Fruit fly (Drosophila melanogaster) whole organism, adult: ENCODE measurements around the gene Ptp10D.
A peak's percentile ranks its signal among the peaks of the same experiment; 100 is the strongest.
"Not testable (repeated sequence)": the region's sequence is repeated elsewhere in the genome, so short reads cannot be mapped to it uniquely, and the experiment has no call there.

ENCODE experiments used
- CG11617 ChIP-seq: fragments of 200-800 bp; sonication (Bioruptor generic); optimal IDR thresholded peaks from 2 replicates; lab custom pipeline; 2017; ENCODE audit warnings: mild to moderate bottlenecking, missing biosample characterization, missing genetic modification reagents, missing genetic modification characterization
- CG12768 ChIP-seq: fragments of 200-800 bp; sonication (Bioruptor generic); optimal IDR thresholded peaks from 2 replicates; lab custom pipeline; 2017; ENCODE audit warnings: missing biosample characterization, missing genetic modification characterization, mild to moderate bottlenecking, moderate library complexity, missing genetic modification reagents
- CG14711 ChIP-seq: fragments of 200-800 bp; sonication (Bioruptor generic); optimal IDR thresholded peaks from 2 replicates; lab custom pipeline; 2018; ENCODE audit warnings: missing biosample characterization, mild to moderate bottlenecking, missing genetic modification characterization, moderate library complexity
- CG1620 ChIP-seq: fragments of 200-800 bp; sonication (Bioruptor generic); optimal IDR thresholded peaks from 2 replicates; lab custom pipeline; 2016; ENCODE audit warnings: missing biosample characterization, missing genetic modification characterization
- CG33017 ChIP-seq: fragments of 200-800 bp; sonication (Bioruptor generic); optimal IDR thresholded peaks from 2 replicates; lab custom pipeline; 2018; ENCODE audit warnings: missing biosample characterization, mild to moderate bottlenecking, missing genetic modification characterization, moderate library complexity
- CG5204 ChIP-seq: fragments of 200-800 bp; sonication (Bioruptor generic); optimal IDR thresholded peaks from 2 replicates; lab custom pipeline; 2016; ENCODE audit warnings: missing biosample characterization, missing genetic modification characterization
- CG7045 ChIP-seq: fragments of 200-800 bp; sonication (Bioruptor generic); optimal IDR thresholded peaks from 2 replicates; lab custom pipeline; 2017; ENCODE audit warnings: missing biosample characterization, mild to moderate bottlenecking, missing genetic modification characterization
- CG7101 ChIP-seq: fragments of 200-800 bp; sonication (Bioruptor generic); optimal IDR thresholded peaks from 2 replicates; lab custom pipeline; 2018; ENCODE audit warnings: missing biosample characterization, mild to moderate bottlenecking, missing genetic modification characterization, moderate library complexity
- Clk ChIP-seq: fragments of 200-800 bp; sonication (Bioruptor generic); optimal IDR thresholded peaks from 2 replicates; lab custom pipeline; 2017; ENCODE audit warnings: missing biosample characterization, missing genetic modification characterization
- Crg-1 ChIP-seq: fragments of 200-800 bp; sonication (Bioruptor generic); optimal IDR thresholded peaks from 2 replicates; lab custom pipeline; 2016; ENCODE audit warnings: missing biosample characterization, missing genetic modification characterization
- Hr96 ChIP-seq: fragments of 200-800 bp; sonication (Bioruptor generic); optimal IDR thresholded peaks from 2 replicates; lab custom pipeline; 2016; ENCODE audit warnings: missing biosample characterization, missing genetic modification characterization
- Mnt ChIP-seq: fragments of 200-800 bp; sonication (Bioruptor generic); optimal IDR thresholded peaks from 2 replicates; lab custom pipeline; 2016; ENCODE audit warnings: missing biosample characterization, mild to moderate bottlenecking, missing genetic modification characterization
- bab1 ChIP-seq: fragments of 200-800 bp; sonication (Bioruptor generic); optimal IDR thresholded peaks from 3 replicates; lab custom pipeline; 2019; ENCODE audit warnings: missing biosample characterization, mild to moderate bottlenecking, missing genetic modification characterization, moderate library complexity
- cic ChIP-seq: fragments of 200-800 bp; sonication (Bioruptor generic); optimal IDR thresholded peaks from 2 replicates; lab custom pipeline; 2017; ENCODE audit warnings: missing biosample characterization, mild to moderate bottlenecking, missing genetic modification characterization, moderate library complexity
- cnc ChIP-seq, 2 experiments: fragments of >200 bp; optimal IDR thresholded peaks; 2 replicates each; lab custom pipeline; 2017
- kay ChIP-seq: fragments of 200-800 bp; sonication (Bioruptor generic); peaks from one replicate; lab custom pipeline; 2016; ENCODE audit warnings: missing biosample characterization, missing genetic modification characterization, borderline replicate concordance
- ovo ChIP-seq: fragments of 200-800 bp; sonication (Bioruptor generic); optimal IDR thresholded peaks from 2 replicates; lab custom pipeline; 2016; ENCODE audit warnings: missing biosample characterization, missing genetic modification characterization
- pad ChIP-seq: fragments of 200-800 bp; sonication (Bioruptor generic); optimal IDR thresholded peaks from 3 replicates; lab custom pipeline; 2017; ENCODE audit warnings: missing biosample characterization, missing genetic modification characterization, mild to moderate bottlenecking, moderate library complexity, missing genetic modification reagents
- tj ChIP-seq: fragments of 200-800 bp; sonication (Bioruptor generic); optimal IDR thresholded peaks from 3 replicates; lab custom pipeline; 2017; ENCODE audit warnings: missing biosample characterization, mild to moderate bottlenecking, missing genetic modification characterization, moderate library complexity
- toe ChIP-seq: fragments of 200-800 bp; sonication (Bioruptor generic); optimal IDR thresholded peaks from 2 replicates; lab custom pipeline; 2016; ENCODE audit warnings: missing biosample characterization, missing genetic modification characterization

Gene Ptp10D

DNA sequence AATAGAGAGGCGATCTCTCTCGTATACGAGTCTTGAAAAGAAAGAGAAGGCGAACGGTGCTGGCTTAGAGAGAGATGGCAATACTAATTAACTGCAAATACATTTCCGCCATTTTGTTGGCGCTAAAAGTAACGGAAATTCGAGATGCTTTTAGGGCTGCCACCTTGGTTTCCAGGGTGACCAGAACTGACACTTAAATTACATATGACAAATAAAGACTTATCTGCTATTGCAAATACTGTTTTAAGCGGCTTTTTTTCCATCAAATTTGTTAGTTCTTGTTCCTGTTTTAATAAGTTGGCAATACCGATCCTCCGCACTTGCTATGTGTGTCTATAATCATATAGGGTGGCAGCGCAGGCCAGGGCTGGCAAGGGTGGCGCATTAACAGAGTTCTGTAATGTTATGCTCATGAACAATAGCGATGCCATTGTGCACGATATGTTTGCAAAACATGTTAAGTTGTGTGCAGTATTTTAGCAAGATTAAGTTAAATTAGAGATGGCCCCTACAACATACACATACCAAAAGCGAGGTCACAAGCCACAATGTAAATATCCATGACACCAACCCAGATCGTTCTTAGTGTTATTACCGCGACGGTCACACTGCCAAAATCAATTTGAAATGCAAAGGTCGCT is 41.5 kb upstream of the Ptp10D start, which contains the start of gene nod:
Gene nod (plus strand): TSS at position 573 of the 641 bp plus-strand sequence.
- TF ChIP-seq ovo (GFP tag; lab: Kevin White, UChicago): peak; percentile 22
- TF ChIP-seq Clk (GFP tag; lab: Kevin White, UChicago): no peak
- TF ChIP-seq Crg-1: peak; percentile 31
- TF ChIP-seq bab1 (GFP tag; lab: Kevin White, UChicago): peak; percentile 63
- no peak for TF ChIP-seq toe (GFP tag; lab: Kevin White, UChicago)
- no peak for TF ChIP-seq CG33017
- TF ChIP-seq Hr96 (GFP tag; lab: Kevin White, UChicago): no peak
- no peak for TF ChIP-seq kay (GFP tag; lab: Kevin White, UChicago)
- peak; percentile 45 for TF ChIP-seq CG14711 (tag; lab: Kevin White, UChicago)
- peak; percentile 15 for TF ChIP-seq pad
- no peak for TF ChIP-seq CG5204 (GFP tag; lab: Kevin White, UChicago)
- TF ChIP-seq tj: peak; percentile 32
- TF ChIP-seq CG7045 (GFP tag; lab: Kevin White, UChicago): no peak
- peak; percentile 12 for TF ChIP-seq CG1620 (GFP tag; lab: Kevin White, UChicago)
- no peak for TF ChIP-seq cnc (optimal IDR thresholded peaks at IDR 0.05; lab: Kevin White, UChicago)
- no peak for TF ChIP-seq CG12768 (GFP tag; lab: Kevin White, UChicago)
- peak; percentile 58 for TF ChIP-seq CG11617 (GFP tag; lab: Kevin White, UChicago)
- TF ChIP-seq CG7101 (tag; lab: Kevin White, UChicago): peak; percentile 59
- TF ChIP-seq cic: no peak
- peak; percentile 25 for TF ChIP-seq Mnt (GFP tag; lab: Kevin White, UChicago)

DNA sequence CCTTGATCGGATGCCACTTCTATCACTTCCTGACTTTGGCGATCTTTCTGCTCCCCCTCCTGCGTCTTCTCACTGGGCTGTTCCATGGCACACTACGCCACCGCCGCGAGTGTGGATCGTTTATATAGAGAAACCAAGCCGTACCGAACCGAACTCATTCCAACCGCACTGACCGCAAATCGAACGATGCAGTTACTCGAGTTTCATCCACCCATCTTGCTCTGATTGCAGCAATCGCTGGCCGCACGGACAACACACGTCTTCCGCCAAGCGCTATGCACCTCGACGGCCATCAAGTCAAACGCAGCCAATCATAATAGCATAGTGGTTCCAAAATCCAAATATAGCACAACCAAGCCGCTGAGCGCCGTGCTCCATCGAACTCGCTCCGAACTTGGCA is 37.7 kb upstream of the Ptp10D start, which contains the start of gene pkm:
Gene pkm (minus strand): TSS at position 101 of the 400 bp plus-strand sequence.
- no peak for TF ChIP-seq kay (GFP tag; lab: Kevin White, UChicago)
- no peak for TF ChIP-seq CG7045 (GFP tag; lab: Kevin White, UChicago)
- no peak for TF ChIP-seq tj
- TF ChIP-seq Clk (GFP tag; lab: Kevin White, UChicago): no peak
- TF ChIP-seq cic: no peak

DNA sequence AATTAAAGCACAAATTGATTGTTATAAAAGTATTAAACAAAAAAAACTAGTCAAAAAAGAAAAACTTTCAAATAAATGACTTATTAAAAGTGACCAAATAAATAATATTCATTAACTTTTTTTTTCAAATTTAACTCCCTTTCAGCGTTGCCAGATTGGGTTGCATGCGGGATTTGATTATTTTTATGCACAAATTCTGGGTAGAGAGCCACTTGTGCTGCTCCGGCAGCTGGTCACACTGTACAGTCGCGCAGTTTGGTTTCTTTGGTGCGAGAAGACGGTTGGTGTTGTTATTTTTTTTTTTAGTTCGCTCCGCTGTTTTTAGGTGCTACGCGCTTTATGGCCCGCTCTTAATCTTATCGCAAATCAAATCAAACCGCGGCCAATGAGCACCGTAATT is 22.2 kb upstream of the Ptp10D start, which contains the start of gene rho-4:
Gene rho-4 (plus strand): TSS at position 250 of the 400 bp plus-strand sequence.
- not testable (repeated sequence) for TF ChIP-seq CG1620 (GFP tag; lab: Kevin White, UChicago); Crg-1; pad

DNA sequence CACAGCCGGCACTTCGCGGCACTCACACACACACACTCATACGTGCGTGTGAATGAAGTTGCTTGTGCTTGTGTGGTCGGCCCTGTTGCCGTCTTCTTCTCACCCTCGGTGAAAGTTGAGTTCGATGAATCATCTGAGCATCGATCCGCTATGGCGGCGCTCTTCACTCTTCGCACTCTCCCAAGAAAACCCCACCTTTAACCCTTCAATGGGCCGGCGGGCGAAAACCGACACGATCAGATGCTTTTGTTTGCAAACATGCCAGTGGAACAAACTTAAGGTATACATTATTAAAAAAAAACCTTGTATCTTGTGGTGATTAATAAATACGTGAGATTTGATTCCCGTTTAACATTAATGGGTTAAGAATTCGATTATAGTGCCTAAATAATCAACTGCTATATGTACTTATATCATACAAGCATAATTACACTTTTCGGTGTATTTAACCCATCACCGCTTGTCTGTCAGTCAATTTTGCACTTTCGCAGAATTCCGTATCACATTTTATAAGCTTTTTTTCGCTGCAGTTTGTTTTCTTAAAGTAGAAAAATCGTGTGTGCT is 20.9 kb upstream of the Ptp10D start:
- TF ChIP-seq pad (peak; percentile 84), cnc (optimal IDR thresholded peaks at IDR 0.05; lab: Kevin White, UChicago) (no peak), bab1 (GFP tag; lab: Kevin White, UChicago) (peak; percentile 31), CG33017 (no peak), tj (peak; percentile 98), CG12768 (GFP tag; lab: Kevin White, UChicago) (no peak)

DNA sequence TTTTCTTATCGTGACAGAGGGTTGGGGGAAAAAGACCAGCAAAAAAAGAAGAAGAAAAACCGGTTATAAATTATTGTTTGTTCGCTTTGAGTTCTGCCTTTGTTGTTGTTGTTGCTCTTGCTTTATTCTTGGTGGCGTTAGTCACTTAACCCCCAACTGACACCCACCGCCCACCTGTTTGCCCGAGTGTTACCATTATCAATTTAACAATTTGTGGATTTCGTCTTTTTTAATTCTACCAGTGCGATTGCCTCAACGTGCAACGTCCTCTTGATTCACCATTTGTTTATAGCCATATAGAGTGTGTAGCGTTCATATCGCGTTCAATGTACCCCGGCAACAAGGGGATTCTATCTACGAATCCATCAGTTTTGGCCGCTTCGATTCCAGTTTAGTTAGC is 20.4 kb upstream of the Ptp10D start:
- TF ChIP-seq ovo (GFP tag; lab: Kevin White, UChicago) (no peak), toe (GFP tag; lab: Kevin White, UChicago) (no peak), CG14711 (tag; lab: Kevin White, UChicago) (no peak), bab1 (GFP tag; lab: Kevin White, UChicago) (no peak), Hr96 (GFP tag; lab: Kevin White, UChicago) (no peak), Crg-1 (no peak), CG1620 (GFP tag; lab: Kevin White, UChicago) (no peak), cic (no peak), tj (peak; percentile 41), CG11617 (GFP tag; lab: Kevin White, UChicago) (no peak), CG7045 (GFP tag; lab: Kevin White, UChicago) (no peak), kay (GFP tag; lab: Kevin White, UChicago) (peak; percentile 56), Mnt (GFP tag; lab: Kevin White, UChicago) (no peak), Clk (GFP tag; lab: Kevin White, UChicago) (no peak), cnc (optimal IDR thresholded peaks at IDR 0.05; lab: Kevin White, UChicago) (no peak), CG7101 (tag; lab: Kevin White, UChicago) (no peak)

DNA sequence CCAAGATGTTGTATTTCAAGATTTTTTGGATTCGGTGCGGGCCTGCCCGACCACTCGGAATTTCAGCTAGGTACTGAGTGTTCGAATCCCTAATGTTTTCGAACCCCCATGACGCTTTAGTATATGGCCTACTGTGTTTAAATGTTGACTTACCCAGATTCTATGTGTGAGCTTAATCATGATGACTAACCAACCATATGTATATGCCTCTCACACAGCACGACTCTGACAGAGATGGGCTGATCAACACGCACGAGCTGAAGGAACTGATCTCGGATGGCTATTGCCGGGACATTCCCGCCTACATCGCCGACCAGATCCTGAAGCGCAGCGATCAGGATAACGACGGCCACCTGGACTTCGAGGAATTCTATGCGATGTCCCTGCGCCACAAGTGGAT is 17.7 kb upstream of the Ptp10D start, which contains the start of gene CG2533:
Gene CG2533 (minus strand): TSS at position 101 of the 400 bp plus-strand sequence.
- TF ChIP-seq CG7045 (GFP tag; lab: Kevin White, UChicago) (no peak), cnc (optimal IDR thresholded peaks at IDR 0.05; lab: Kevin White, UChicago) (no peak), CG5204 (GFP tag; lab: Kevin White, UChicago) (no peak), ovo (GFP tag; lab: Kevin White, UChicago) (no peak)
